Worm (Caenorhabditis elegans) whole organism, early embryonic: ENCODE results near the gene chil-23.

Experiments
- ama-1 ChIP-seq: fragments of 150-350 bp; optimal IDR thresholded peaks from 2 replicates; lab custom pipeline; 2014
- hnd-1 ChIP-seq: sonication (generic microtip); optimal IDR thresholded peaks from 2 replicates; lab custom pipeline; 2016; ENCODE audit warnings: missing genetic modification characterization, missing compliant biosample characterization

DNA sequence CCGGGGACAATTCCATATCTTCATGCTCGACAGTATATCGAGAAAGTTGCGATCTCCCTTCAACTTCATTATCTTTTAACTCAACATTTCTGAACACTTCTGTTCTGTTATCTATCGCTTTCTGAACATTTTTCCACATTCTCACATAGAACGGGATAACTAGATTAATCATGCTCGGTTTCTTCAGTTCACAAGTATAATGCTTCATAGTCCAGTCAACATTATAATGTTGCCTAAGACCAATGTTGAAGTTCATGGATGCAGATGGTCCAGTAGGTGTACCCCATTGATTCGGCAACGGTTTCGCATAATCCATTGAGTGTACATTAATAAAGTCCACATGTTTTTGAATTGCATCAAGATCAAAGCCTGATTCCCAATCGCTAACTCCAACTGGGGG is 29.6 kb downstream of the chil-23 start:
- TF ChIP-seq ama-1 (lab: Kevin White, UChicago) (no peak), hnd-1 (no peak)
